Fruit fly (Drosophila melanogaster): ENCODE data around the gene Cul5.

The Cul5 gene

DNA sequence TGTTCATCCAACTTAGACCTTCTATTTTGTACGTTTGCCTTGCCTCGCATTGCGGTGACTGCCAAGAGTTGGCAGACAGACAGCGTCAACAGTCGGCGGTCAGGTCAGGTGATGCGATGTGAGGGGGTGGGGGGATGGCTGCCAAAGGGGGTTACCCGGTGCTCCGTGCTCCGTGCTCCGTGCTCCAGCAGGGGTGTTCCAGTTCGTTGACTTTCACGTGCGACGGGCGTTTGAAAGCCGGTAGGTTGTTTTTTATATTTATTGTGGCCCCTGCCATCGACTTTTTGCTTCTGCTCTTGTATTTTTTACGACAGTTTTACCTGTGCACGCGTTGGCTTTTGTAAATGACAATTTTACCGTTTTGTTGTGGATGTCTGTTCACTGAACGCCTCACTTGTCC lies 19.3 kb upstream of the Cul5 start:
- TF ChIP-seq dl (GFP tag; optimal IDR thresholded peaks at IDR 0.05; ENCODE audit: insufficient read depth in 1 of 2, partially characterized antibody in 2 of 2), result no peak
- no peak for TF ChIP-seq sv (GFP tag; optimal IDR thresholded peaks at IDR 0.05)
- no peak for TF ChIP-seq sage (GFP tag; optimal IDR thresholded peaks at IDR 0.05)
- TF ChIP-seq Rel (GFP tag; optimal IDR thresholded peaks at IDR 0.05), result no peak
- TF ChIP-seq Rel (tag; optimal IDR thresholded peaks at IDR 0.05), result peak; percentile 49
- no peak for TF ChIP-seq dsf (GFP tag; optimal IDR thresholded peaks at IDR 0.05; ENCODE audit: borderline replicate concordance)
- no peak for TF ChIP-seq pan (optimal IDR thresholded peaks at IDR 0.05)
- TF ChIP-seq Vsx2 (GFP tag; optimal IDR thresholded peaks at IDR 0.05; ENCODE audit: partially characterized antibody), result no peak

DNA sequence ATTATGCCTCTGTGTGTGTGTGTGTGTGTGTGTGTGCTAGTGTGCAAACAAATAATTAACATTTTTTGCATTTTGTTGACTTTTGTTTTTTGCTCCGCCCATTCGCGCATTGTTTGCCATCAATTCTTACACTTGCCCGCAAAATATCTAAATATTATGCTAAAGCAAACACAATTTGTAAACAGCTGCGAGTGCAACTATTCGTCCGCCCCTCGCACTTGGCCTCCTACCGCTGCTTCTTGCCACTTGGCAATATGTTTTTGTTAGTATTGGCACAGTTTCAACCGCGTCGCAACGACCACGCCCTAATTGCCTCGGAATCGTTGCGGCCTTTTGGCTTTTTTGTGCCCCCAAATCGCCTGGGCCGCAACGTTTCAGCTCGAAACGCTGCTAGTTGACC lies 14.8 kb upstream of the Cul5 start:
- TF ChIP-seq Rel (GFP tag; optimal IDR thresholded peaks at IDR 0.05) (no peak), Rel (tag; optimal IDR thresholded peaks at IDR 0.05) (no peak), rgr (GFP tag; optimal IDR thresholded peaks at IDR 0.05) (no peak), Hnf4 (GFP tag; optimal IDR thresholded peaks at IDR 0.05) (no peak), Abd-B (GFP tag; optimal IDR thresholded peaks at IDR 0.05) (no peak), CG32264 (GFP tag; optimal IDR thresholded peaks at IDR 0.05) (no peak)

DNA sequence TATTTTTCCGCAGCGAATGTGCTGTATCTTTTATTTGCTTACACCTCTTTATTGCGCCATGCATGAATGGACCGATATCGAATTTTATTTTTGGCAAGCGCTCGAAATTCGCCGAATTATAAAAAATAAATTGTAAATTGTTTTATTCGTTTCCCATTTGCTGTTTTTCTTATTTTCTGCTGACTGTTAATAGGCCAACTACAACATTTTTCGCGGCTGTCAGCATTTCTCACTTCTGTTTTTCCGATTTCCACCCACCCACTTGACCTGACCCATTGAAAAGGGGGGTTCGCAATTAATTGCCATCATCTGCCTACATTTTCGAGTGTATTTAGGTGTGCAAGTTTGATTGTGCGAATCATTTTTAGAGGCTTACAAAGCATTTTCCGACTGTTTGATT lies 13.8 kb upstream of the Cul5 start:
- TF ChIP-seq brk (GFP tag; optimal IDR thresholded peaks at IDR 0.05) (no peak), woc (GFP tag; optimal IDR thresholded peaks at IDR 0.05) (no peak), Myc (optimal IDR thresholded peaks at IDR 0.05) (no peak), Hr83 (GFP tag; optimal IDR thresholded peaks at IDR 0.05; ENCODE audit: poor library complexity, severe bottlenecking) (no peak), Sp1 (GFP tag; optimal IDR thresholded peaks at IDR 0.05) (no peak), Jra (GFP tag; optimal IDR thresholded peaks at IDR 0.05) (no peak), Vsx2 (GFP tag; optimal IDR thresholded peaks at IDR 0.05; ENCODE audit: partially characterized antibody) (no peak), ey (GFP tag; optimal IDR thresholded peaks at IDR 0.05) (no peak), dmrt93B (GFP tag; optimal IDR thresholded peaks at IDR 0.05) (no peak), Abd-B (GFP tag; optimal IDR thresholded peaks at IDR 0.05) (no peak), CG9705 (GFP tag; optimal IDR thresholded peaks at IDR 0.05) (no peak), HLH106 (tag; optimal IDR thresholded peaks at IDR 0.05) (no peak)

dm6 chr3R:29075631-29076398 lies 13.0 kb upstream of the Cul5 start:
- no peak for TF ChIP-seq CrebA (GFP tag; optimal IDR thresholded peaks at IDR 0.05; ENCODE audit: borderline replicate concordance)
- TF ChIP-seq Jra (GFP tag; optimal IDR thresholded peaks at IDR 0.05), result peak; percentile 59
- no peak for TF ChIP-seq dl (GFP tag; optimal IDR thresholded peaks at IDR 0.05; ENCODE audit: insufficient read depth in 1 of 2, partially characterized antibody in 2 of 2)
- TF ChIP-seq sage (GFP tag; optimal IDR thresholded peaks at IDR 0.05), result no peak
- peak; percentile 80 for TF ChIP-seq rgr (GFP tag; optimal IDR thresholded peaks at IDR 0.05)
- peak; percentile 59 for TF ChIP-seq fru (GFP tag; optimal IDR thresholded peaks at IDR 0.05)
- TF ChIP-seq br (GFP tag; optimal IDR thresholded peaks at IDR 0.05), result peak; percentile 68
- peak; percentile 39 for TF ChIP-seq Hr83 (GFP tag; optimal IDR thresholded peaks at IDR 0.05; ENCODE audit: poor library complexity, severe bottlenecking)
- TF ChIP-seq CG9705 (GFP tag; optimal IDR thresholded peaks at IDR 0.05), result no peak
- TF ChIP-seq OdsH (GFP tag; optimal IDR thresholded peaks at IDR 0.05), result peak; percentile 67
- TF ChIP-seq sv (GFP tag; optimal IDR thresholded peaks at IDR 0.05), result no peak
- TF ChIP-seq Dif (GFP tag; optimal IDR thresholded peaks at IDR 0.05; ENCODE audit: partially characterized antibody), result no peak
- peak; percentile 76 for TF ChIP-seq Sp1 (GFP tag; optimal IDR thresholded peaks at IDR 0.05)
- no peak for TF ChIP-seq dsf (GFP tag; optimal IDR thresholded peaks at IDR 0.05; ENCODE audit: borderline replicate concordance)
- no peak for TF ChIP-seq lola (GFP tag; optimal IDR thresholded peaks at IDR 0.05)
- no peak for TF ChIP-seq Vsx2 (GFP tag; optimal IDR thresholded peaks at IDR 0.05; ENCODE audit: partially characterized antibody)
- peak; percentile 74 for TF ChIP-seq Hnf4 (GFP tag; optimal IDR thresholded peaks at IDR 0.05)
- peak in 1 of 2 experiments; percentile 68 for TF ChIP-seq foxo (GFP tag; optimal IDR thresholded peaks at IDR 0.05)
- TF ChIP-seq ey (GFP tag; optimal IDR thresholded peaks at IDR 0.05), result peak; percentile 81
- TF ChIP-seq pan (optimal IDR thresholded peaks at IDR 0.05), result no peak
- TF ChIP-seq Rel (GFP tag; optimal IDR thresholded peaks at IDR 0.05), result no peak
- peak; percentile 30 for TF ChIP-seq Rel (tag; optimal IDR thresholded peaks at IDR 0.05)
- TF ChIP-seq psq (GFP tag; optimal IDR thresholded peaks at IDR 0.05), result peak; percentile 51
- no peak for TF ChIP-seq usp (GFP tag; optimal IDR thresholded peaks at IDR 0.05)
- TF ChIP-seq GATAd (GFP tag; optimal IDR thresholded peaks at IDR 0.05), result peak; percentile 48
- TF ChIP-seq h (GFP tag; optimal IDR thresholded peaks at IDR 0.05), result peak; percentile 79
- no peak for TF ChIP-seq jim (GFP tag; optimal IDR thresholded peaks at IDR 0.05)
- peak; percentile 68 for TF ChIP-seq tai (GFP tag; optimal IDR thresholded peaks at IDR 0.05)
- TF ChIP-seq N (GFP tag; optimal IDR thresholded peaks at IDR 0.05), result no peak
- TF ChIP-seq brk (GFP tag; optimal IDR thresholded peaks at IDR 0.05), result peak; percentile 22
- TF ChIP-seq HLH106 (tag; optimal IDR thresholded peaks at IDR 0.05), result peak; percentile 74
- peak; percentile 42 for TF ChIP-seq Mio (GFP tag; optimal IDR thresholded peaks at IDR 0.05)
- TF ChIP-seq Dfd (GFP tag; optimal IDR thresholded peaks at IDR 0.05), result no peak
- TF ChIP-seq dmrt93B (GFP tag; optimal IDR thresholded peaks at IDR 0.05), result peak; percentile 37
- no peak for TF ChIP-seq Myc (optimal IDR thresholded peaks at IDR 0.05)
- TF ChIP-seq woc (GFP tag; optimal IDR thresholded peaks at IDR 0.05), result peak; percentile 75
- no peak for TF ChIP-seq Abd-B (GFP tag; optimal IDR thresholded peaks at IDR 0.05)
- TF ChIP-seq CG32264 (GFP tag; optimal IDR thresholded peaks at IDR 0.05), result peak; percentile 52
- TF ChIP-seq Hr78 (GFP tag; optimal IDR thresholded peaks at IDR 0.05), result no peak

Data from whole organism, wandering third instar larva.